Worm (Caenorhabditis elegans) whole organism, mixed stage, embryonic: ENCODE measurements around the gene T24H10.1.

Source experiments
- M03D4.4 ChIP-seq: sonication (generic microtip); optimal IDR thresholded peaks from 2 replicates; lab custom pipeline; 2017; ENCODE audit warnings: mild to moderate bottlenecking, missing genetic modification characterization, missing compliant biosample characterization
- bed-3 ChIP-seq: fragments of 200-800 bp; sonication (Bioruptor generic); optimal IDR thresholded peaks from 3 replicates; lab custom pipeline; 2018; ENCODE audit warnings: mild to moderate bottlenecking, missing genetic modification characterization, moderate library complexity, missing compliant biosample characterization
- blmp-1 ChIP-seq: fragments of 150-350 bp; optimal IDR thresholded peaks from 2 replicates; lab custom pipeline; 2014; ENCODE audit warnings: missing biosample characterization, missing genetic modification characterization
- ceh-39 ChIP-seq: fragments of 150-350 bp; optimal IDR thresholded peaks from 2 replicates; lab custom pipeline; 2014; ENCODE audit warnings: missing biosample characterization, missing genetic modification characterization
- ceh-43 ChIP-seq: fragments of 200-800 bp; sonication (Bioruptor generic); optimal IDR thresholded peaks from 2 replicates; lab custom pipeline; 2018; ENCODE audit warnings: mild to moderate bottlenecking, missing genetic modification characterization, moderate library complexity, missing compliant biosample characterization
- ceh-83 ChIP-seq: fragments of 200-800 bp; sonication (Bioruptor generic); optimal IDR thresholded peaks from 2 replicates; lab custom pipeline; 2018; ENCODE audit warnings: mild to moderate bottlenecking, missing genetic modification characterization, missing compliant biosample characterization
- ces-1 ChIP-seq: fragments of 150-350 bp; optimal IDR thresholded peaks from 2 replicates; lab custom pipeline; 2014; ENCODE audit warnings: missing biosample characterization, missing genetic modification reagents, missing genetic modification characterization
- cnd-1 ChIP-seq: fragments of 200-800 bp; sonication (Bioruptor generic); optimal IDR thresholded peaks from 2 replicates; lab custom pipeline; 2018; ENCODE audit warnings: mild to moderate bottlenecking, missing genetic modification characterization, missing compliant biosample characterization
- drap-1 ChIP-seq: fragments of 200-800 bp; sonication (Bioruptor generic); optimal IDR thresholded peaks from 3 replicates; lab custom pipeline; 2018; ENCODE audit warnings: mild to moderate bottlenecking, missing genetic modification characterization, missing compliant biosample characterization
- elt-1 ChIP-seq: sonication (generic microtip); optimal IDR thresholded peaks from 2 replicates; lab custom pipeline; 2017; ENCODE audit warnings: missing genetic modification characterization, mild to moderate bottlenecking, missing compliant biosample characterization, antibody characterized with exemption, moderate library complexity, borderline replicate concordance; ENCODE audit not compliant: insufficient read depth
- elt-3 ChIP-seq: fragments of 150-350 bp; optimal IDR thresholded peaks from 2 replicates; lab custom pipeline; 2014; ENCODE audit warnings: missing biosample characterization, missing genetic modification characterization
- flh-1 ChIP-seq: fragments of 200-800 bp; sonication (Bioruptor generic); optimal IDR thresholded peaks from 2 replicates; lab custom pipeline; 2018; ENCODE audit warnings: mild to moderate bottlenecking, missing genetic modification characterization, moderate library complexity, missing compliant biosample characterization
- ham-2 ChIP-seq: fragments of 200-800 bp; sonication (Bioruptor generic); optimal IDR thresholded peaks from 2 replicates; lab custom pipeline; 2018; ENCODE audit warnings: mild to moderate bottlenecking, missing genetic modification characterization, missing compliant biosample characterization
- hlh-1 ChIP-seq: fragments of 150-350 bp; optimal IDR thresholded peaks from 2 replicates; lab custom pipeline; 2014; ENCODE audit warnings: missing biosample characterization, missing genetic modification reagents, missing genetic modification characterization
- lin-13 ChIP-seq: fragments of 150-350 bp; optimal IDR thresholded peaks from 2 replicates; lab custom pipeline; 2014; ENCODE audit warnings: missing biosample characterization, missing genetic modification characterization
- lin-32 ChIP-seq: fragments of 200-800 bp; sonication (Bioruptor generic); optimal IDR thresholded peaks from 2 replicates; lab custom pipeline; 2018; ENCODE audit warnings: mild to moderate bottlenecking, missing genetic modification characterization, missing compliant biosample characterization
- lsy-2 ChIP-seq: fragments of 150-350 bp; optimal IDR thresholded peaks from 2 replicates; lab custom pipeline; 2014; ENCODE audit warnings: missing biosample characterization, missing genetic modification characterization
- mab-5 ChIP-seq: fragments of 150-350 bp; optimal IDR thresholded peaks from 2 replicates; lab custom pipeline; 2014; ENCODE audit warnings: missing biosample characterization, missing genetic modification characterization
- mep-1 ChIP-seq: fragments of 150-350 bp; optimal IDR thresholded peaks from 2 replicates; lab custom pipeline; 2017; ENCODE audit warnings: missing biosample characterization, missing genetic modification reagents, missing genetic modification characterization, inconsistent platforms
- mls-2 ChIP-seq: sonication (generic microtip); optimal IDR thresholded peaks from 2 replicates; lab custom pipeline; 2016; ENCODE audit warnings: mild to moderate bottlenecking, missing genetic modification characterization, moderate library complexity, missing compliant biosample characterization
- nhr-12 ChIP-seq: fragments of 150-350 bp; optimal IDR thresholded peaks from 2 replicates; lab custom pipeline; 2014; ENCODE audit warnings: missing biosample characterization, missing genetic modification characterization
- nhr-2 ChIP-seq: fragments of 150-350 bp; optimal IDR thresholded peaks from 2 replicates; lab custom pipeline; 2014; ENCODE audit warnings: missing biosample characterization, missing genetic modification characterization
- nhr-237 ChIP-seq: fragments of 150-350 bp; optimal IDR thresholded peaks from 2 replicates; lab custom pipeline; 2014; ENCODE audit warnings: missing biosample characterization, missing genetic modification characterization
- nhr-28 ChIP-seq: fragments of 150-350 bp; optimal IDR thresholded peaks from 2 replicates; lab custom pipeline; 2014; ENCODE audit warnings: missing biosample characterization, missing genetic modification characterization
- nhr-76 ChIP-seq: sonication (generic microtip); optimal IDR thresholded peaks from 2 replicates; lab custom pipeline; 2017; ENCODE audit warnings: missing biosample characterization, missing genetic modification characterization
- pha-4 ChIP-seq: fragments of 150-350 bp; optimal IDR thresholded peaks from 2 replicates; lab custom pipeline; 2018; ENCODE audit warnings: missing biosample characterization, missing genetic modification reagents, missing genetic modification characterization
- sem-2 ChIP-seq: fragments of 200-800 bp; sonication (Bioruptor generic); optimal IDR thresholded peaks from 2 replicates; lab custom pipeline; 2018; ENCODE audit warnings: mild to moderate bottlenecking, missing genetic modification characterization, missing compliant biosample characterization
- snpc-4 ChIP-seq: fragments of 150-350 bp; optimal IDR thresholded peaks from 2 replicates; lab custom pipeline; 2014; ENCODE audit warnings: missing biosample characterization, missing genetic modification characterization
- sptf-1 ChIP-seq: sonication (generic microtip); optimal IDR thresholded peaks from 2 replicates; lab custom pipeline; 2017; ENCODE audit warnings: mild to moderate bottlenecking, missing genetic modification characterization, moderate library complexity, missing compliant biosample characterization
- tbx-8 ChIP-seq: fragments of 200-800 bp; sonication (Bioruptor generic); optimal IDR thresholded peaks from 2 replicates; lab custom pipeline; 2018; ENCODE audit warnings: mild to moderate bottlenecking, missing genetic modification characterization, moderate library complexity, missing compliant biosample characterization
- unc-120 ChIP-seq: sonication (generic microtip); optimal IDR thresholded peaks from 2 replicates; lab custom pipeline; 2017; ENCODE audit warnings: missing genetic modification characterization, missing compliant biosample characterization; ENCODE audit not compliant: poor library complexity, severe bottlenecking
- unc-39 ChIP-seq: fragments of 150-350 bp; optimal IDR thresholded peaks from 2 replicates; lab custom pipeline; 2014; ENCODE audit warnings: missing biosample characterization, missing genetic modification characterization
- unc-62 ChIP-seq: fragments of 150-350 bp; optimal IDR thresholded peaks from 2 replicates; lab custom pipeline; 2014; ENCODE audit warnings: missing biosample characterization, missing genetic modification reagents, missing genetic modification characterization
- zip-8 ChIP-seq: fragments of 150-350 bp; optimal IDR thresholded peaks from 2 replicates; lab custom pipeline; 2014; ENCODE audit warnings: missing biosample characterization, missing genetic modification characterization
- ztf-11 ChIP-seq: fragments of 150-350 bp; optimal IDR thresholded peaks from 2 replicates; lab custom pipeline; 2014; ENCODE audit warnings: missing biosample characterization, missing genetic modification characterization

The T24H10.1 gene

ce11 chrII:9099017-9099416, at the start of gene T24H10.1:
TSS of gene T24H10.1 (plus strand) at chrII:9099371.
- TF ChIP-seq nhr-2 (tag; lab: Kevin White, UChicago) (no peak), blmp-1 (tag; lab: Kevin White, UChicago) (no peak), cnd-1 (tag; lab: Kevin White, UChicago) (peak; percentile 30), ces-1 (peak; percentile 11), drap-1 (GFP tag; lab: Kevin White, UChicago) (no peak), flh-1 (GFP tag; lab: Kevin White, UChicago) (no peak), nhr-76 (tag; lab: Kevin White, UChicago) (no peak), nhr-237 (tag; lab: Kevin White, UChicago) (no peak), unc-120 (tag; lab: Kevin White, UChicago) (peak; percentile 6), pha-4 (peak; percentile 61), lin-13 (tag; lab: Kevin White, UChicago) (peak; percentile 77), mep-1 (peak; percentile 38), ham-2 (GFP tag; lab: Kevin White, UChicago) (no peak), lsy-2 (tag; lab: Kevin White, UChicago) (peak; percentile 27)

- TF ChIP-seq ceh-39 (tag; lab: Kevin White, UChicago) = no peak
- no peak for TF ChIP-seq flh-1 (GFP tag; lab: Kevin White, UChicago)
- no peak for TF ChIP-seq ztf-11 (tag; lab: Kevin White, UChicago)
- no peak for TF ChIP-seq sptf-1
- TF ChIP-seq, all 35 proteins: peak for 0
Observed at ce11 chrII:9053564-9053963, 45.6 kb upstream of the T24H10.1 start, which contains the start of gene T24B8.7. TSS of gene T24B8.7 (minus strand) at chrII:9053664.

ce11 chrII:9054604-9055003, 44.6 kb upstream of the T24H10.1 start, which contains the start of gene chmp-7:
TSS of gene chmp-7 (plus strand) at chrII:9054972.
- TF ChIP-seq ceh-39 (tag; lab: Kevin White, UChicago) (peak; percentile 67), sem-2 (no peak), elt-3 (tag; lab: Kevin White, UChicago) (no peak), blmp-1 (tag; lab: Kevin White, UChicago) (no peak), ham-2 (GFP tag; lab: Kevin White, UChicago) (peak; percentile 34), nhr-237 (tag; lab: Kevin White, UChicago) (no peak), elt-1 (tag; lab: Kevin White, UChicago) (no peak), nhr-28 (tag; lab: Kevin White, UChicago) (no peak), lin-13 (tag; lab: Kevin White, UChicago) (peak; percentile 85), bed-3 (GFP tag; lab: Kevin White, UChicago) (no peak), mls-2 (peak; percentile 36), unc-39 (tag; lab: Kevin White, UChicago) (no peak), snpc-4 (tag; lab: Kevin White, UChicago) (no peak), ceh-83 (GFP tag; lab: Kevin White, UChicago) (no peak), ztf-11 (tag; lab: Kevin White, UChicago) (no peak), sptf-1 (peak; percentile 66), lin-32 (GFP tag; lab: Kevin White, UChicago) (no peak), mep-1 (peak; percentile 94), zip-8 (tag; lab: Kevin White, UChicago) (no peak), pha-4 (peak; percentile 47), drap-1 (GFP tag; lab: Kevin White, UChicago) (peak; percentile 65), cnd-1 (tag; lab: Kevin White, UChicago) (no peak), M03D4.4 (peak; percentile 53), nhr-2 (tag; lab: Kevin White, UChicago) (no peak), ceh-43 (GFP tag; lab: Kevin White, UChicago) (no peak), flh-1 (GFP tag; lab: Kevin White, UChicago) (no peak), unc-120 (tag; lab: Kevin White, UChicago) (no peak), unc-62 (GFP tag; lab: Kevin White, UChicago) (no peak), nhr-12 (no peak), ces-1 (peak; percentile 94), lsy-2 (tag; lab: Kevin White, UChicago) (no peak), tbx-8 (GFP tag; lab: Kevin White, UChicago) (peak; percentile 7), hlh-1 (peak; percentile 69), nhr-76 (tag; lab: Kevin White, UChicago) (no peak), mab-5 (no peak)
- TF ChIP-seq, all 35 proteins: peak for 12
